Worm (Caenorhabditis elegans) whole organism, L2 larva: ENCODE results near the gene Y41C4A.18.

ENCODE experiments used
- F13H6.1 ChIP-seq: sonication (generic microtip); optimal IDR thresholded peaks from 2 replicates; lab custom pipeline; 2016; ENCODE audit warnings: missing genetic modification characterization, missing compliant biosample characterization
- aly-2 ChIP-seq: fragments of 150-350 bp; optimal IDR thresholded peaks from 2 replicates; lab custom pipeline; 2014; ENCODE audit warnings: missing biosample characterization, missing genetic modification characterization
- ceh-16 ChIP-seq: fragments of 150-350 bp; optimal IDR thresholded peaks from 2 replicates; lab custom pipeline; 2014; ENCODE audit warnings: missing biosample characterization, missing genetic modification characterization
- fos-1 ChIP-seq: fragments of 150-350 bp; optimal IDR thresholded peaks from 2 replicates; lab custom pipeline; 2014; ENCODE audit warnings: missing biosample characterization, missing genetic modification characterization
- lsy-2 ChIP-seq, 2 experiments: fragments of 150-350 bp in 1 of 2; sonication (generic microtip) in 1 of 2; optimal IDR thresholded peaks; 2 replicates each; lab custom pipeline; 2014 to 2017; ENCODE audit warnings: missing biosample characterization in 2 of 2, missing genetic modification characterization in 2 of 2
- nhr-77 ChIP-seq: fragments of 150-350 bp; optimal IDR thresholded peaks from 2 replicates; lab custom pipeline; 2014; ENCODE audit warnings: missing biosample characterization, missing genetic modification characterization

DNA sequence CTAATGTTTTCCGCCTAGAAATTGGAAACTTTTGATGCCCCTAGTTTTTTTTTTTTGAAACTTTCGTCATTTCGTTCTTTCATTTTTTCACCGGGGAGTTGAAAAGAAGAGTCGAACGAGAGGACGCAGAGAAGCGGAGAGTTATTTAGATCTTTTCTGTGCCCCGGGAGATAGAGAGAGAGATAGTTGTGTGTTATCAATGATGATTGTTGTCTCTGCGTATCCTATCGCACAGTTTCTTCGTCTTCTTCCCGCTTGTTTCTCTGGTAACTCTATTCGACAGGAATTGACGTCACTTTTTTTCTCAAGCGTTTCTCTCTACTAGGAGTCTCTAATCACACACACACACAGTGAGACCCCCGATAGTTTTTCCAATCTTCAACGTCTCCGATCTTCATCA, 41.1 kb upstream of the Y41C4A.18 start:
- TF ChIP-seq nhr-77 (tag; lab: Kevin White, UChicago): no peak
- TF ChIP-seq lsy-2 (tag; optimal IDR thresholded peaks at IDR 0.05; lab: Kevin White, UChicago): peak in 1 of 2 experiments; percentile 57
- peak; percentile 96 for TF ChIP-seq fos-1 (tag; lab: Kevin White, UChicago)
- TF ChIP-seq ceh-16 (tag; lab: Kevin White, UChicago): no peak
- TF ChIP-seq aly-2: no peak
- peak; percentile 74 for TF ChIP-seq F13H6.1 (tag; lab: Kevin White, UChicago)
